Worm (Caenorhabditis elegans) whole organism, L4/young adult: ENCODE results near the gene rab-39.

Source experiments
- W03F9.2 ChIP-seq: fragments of 150-350 bp; optimal IDR thresholded peaks from 2 replicates; lab custom pipeline; 2014; ENCODE audit warnings: missing biosample characterization, missing genetic modification characterization
- dao-5 ChIP-seq: sonication (generic microtip); optimal IDR thresholded peaks from 2 replicates; lab custom pipeline; 2016; ENCODE audit warnings: missing genotype, missing genetic modification characterization, moderate library complexity, missing compliant biosample characterization
- him-1 ChIP-seq: sonication (generic microtip); optimal IDR thresholded peaks from 2 replicates; lab custom pipeline; 2016; ENCODE audit warnings: missing genotype, missing genetic modification reagents, missing genetic modification characterization, missing compliant biosample characterization

ce11 chrII:9345116-9345515 lies 22.4 kb upstream of the rab-39 start:
- TF ChIP-seq dao-5 (tag; lab: Kevin White, UChicago) = no peak
- TF ChIP-seq him-1 = no peak
- no peak for TF ChIP-seq W03F9.2 (tag; lab: Kevin White, UChicago)
